Worm (Caenorhabditis elegans): Measurements from ENCODE around the gene R12B2.13.

ce11 chrIII:5875705-5876104 is 42.4 kb upstream of the R12B2.13 start:
- no peak for TF ChIP-seq lin-39 (tag; optimal IDR thresholded peaks at IDR 0.05)
- TF ChIP-seq pha-4 (GFP tag; IDR thresholded peaks at IDR 0.05): no peak
- no peak for TF ChIP-seq pha-4 (tag; optimal IDR thresholded peaks at IDR 0.05)
- no peak for TF ChIP-seq dmd-6 (GFP tag; IDR thresholded peaks at IDR 0.05)
- no peak for TF ChIP-seq hif-1 (tag; optimal IDR thresholded peaks at IDR 0.05)
- TF ChIP-seq egl-43 (GFP tag; IDR thresholded peaks at IDR 0.05): no peak
- no peak for TF ChIP-seq tag-97 (GFP tag; IDR thresholded peaks at IDR 0.05)
- no peak for TF ChIP-seq fos-1 (tag; optimal IDR thresholded peaks at IDR 0.05)
- TF ChIP-seq ama-1 (optimal IDR thresholded peaks at IDR 0.05): no peak
- no peak for TF ChIP-seq mdt-29 (GFP tag; IDR thresholded peaks at IDR 0.05)
- TF ChIP-seq ces-1 (GFP tag; optimal IDR thresholded peaks at IDR 0.05): no peak
- TF ChIP-seq nhr-77 (tag; optimal IDR thresholded peaks at IDR 0.05): no peak
